Fruit fly (Drosophila melanogaster): ENCODE results near the gene Alg13.
A peak's percentile ranks its signal among the peaks of the same experiment; 100 is the strongest.

The Alg13 gene

DNA sequence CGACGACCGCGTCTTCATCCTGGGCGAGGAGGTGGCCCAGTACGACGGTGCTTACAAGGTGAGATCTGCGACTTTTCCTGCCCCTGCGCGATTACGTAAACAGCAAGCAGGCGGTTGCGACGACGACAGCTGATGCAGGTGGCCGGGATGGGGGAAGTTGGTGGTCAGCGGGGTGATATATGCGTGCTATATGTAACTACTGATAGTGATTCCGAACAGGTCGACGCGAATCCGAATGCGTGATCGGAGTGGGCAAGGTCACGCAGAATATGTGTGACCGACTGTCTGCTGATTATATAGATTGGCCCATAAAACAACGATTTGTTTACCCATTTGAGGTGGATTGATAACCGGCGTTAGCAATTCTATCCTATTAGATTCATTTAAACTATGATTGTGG, 25.0 kb downstream of the Alg13 start:
- no peak for TF ChIP-seq CG8159 (tag; optimal IDR thresholded peaks at IDR 0.05)

DNA sequence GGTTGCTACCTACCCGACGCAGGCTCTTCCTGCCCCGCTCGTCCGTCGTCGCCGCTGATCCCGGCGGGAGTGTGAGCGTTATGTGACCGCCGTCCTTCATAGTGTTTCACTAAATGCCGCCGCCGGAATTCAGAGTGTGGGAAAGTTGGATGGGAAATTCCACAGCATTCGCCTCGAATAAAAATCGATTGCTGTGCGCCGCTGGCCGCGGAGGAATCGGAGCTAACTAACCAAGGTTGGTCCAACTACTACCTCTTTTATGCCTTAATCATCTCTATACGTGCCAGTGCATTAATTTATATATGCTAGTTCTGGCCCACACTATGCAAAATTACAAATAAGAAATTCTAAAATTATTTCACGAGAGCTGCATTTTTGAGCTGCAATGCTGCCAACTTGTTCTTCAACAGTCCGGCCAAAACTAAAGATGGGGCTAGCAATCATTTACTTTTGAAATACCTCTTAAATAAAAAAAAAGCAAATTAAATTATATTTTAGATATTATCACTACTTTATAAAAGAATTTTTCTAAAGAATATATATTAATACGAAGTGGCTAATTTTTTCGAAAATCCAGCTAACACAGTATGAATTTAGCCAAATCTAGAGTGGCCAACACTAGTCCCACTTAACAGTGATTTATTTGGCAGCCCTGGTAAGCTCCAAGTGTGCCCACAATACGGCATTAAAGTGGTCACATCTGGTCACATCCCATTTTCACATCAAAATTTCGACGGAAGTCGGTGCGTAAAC, 25.8 kb downstream of the Alg13 start, which contains the start of the genes alpha-Man-Ib and Pdhb:
TSS of gene alpha-Man-Ib (minus strand) at position 425 of the 753 bp plus-strand sequence.
TSS of gene Pdhb (plus strand) at position 674 of the 753 bp plus-strand sequence.
- no peak for TF ChIP-seq CG9948 (tag; optimal IDR thresholded peaks at IDR 0.05)
- peak; percentile 29; the same call in 1 of the 2 replicates for TF ChIP-seq Ets98B (GFP tag; IDR thresholded peaks at IDR 0.05)
- no peak for TF ChIP-seq CG14655 (GFP tag; optimal IDR thresholded peaks at IDR 0.05)
- TF ChIP-seq CG34367 (tag; optimal IDR thresholded peaks at IDR 0.05): no peak
- peak; percentile 55 for TF ChIP-seq Snoo (tag; optimal IDR thresholded peaks at IDR 0.05)
- peak; percentile 55 for TF ChIP-seq CG17806 (tag; optimal IDR thresholded peaks at IDR 0.05)
- no peak for TF ChIP-seq CG13204 (GFP tag; optimal IDR thresholded peaks at IDR 0.05)
- TF ChIP-seq CG12605 (GFP tag; IDR thresholded peaks at IDR 0.05): peak; percentile 13; the same call in 1 of the 2 replicates
- TF ChIP-seq CG10348 (GFP tag; IDR thresholded peaks at IDR 0.05): peak; percentile 47; the same call in 1 of the 2 replicates
- peak; percentile 61 for TF ChIP-seq rn (GFP tag; IDR thresholded peaks at IDR 0.05)
- TF ChIP-seq CG15710 (tag; optimal IDR thresholded peaks at IDR 0.05): peak; percentile 69
- TF ChIP-seq CG4496 (GFP tag; IDR thresholded peaks at IDR 0.05): 0 out of 3 replicates have a peak, but pooled peaks have one; percentile 62

DNA sequence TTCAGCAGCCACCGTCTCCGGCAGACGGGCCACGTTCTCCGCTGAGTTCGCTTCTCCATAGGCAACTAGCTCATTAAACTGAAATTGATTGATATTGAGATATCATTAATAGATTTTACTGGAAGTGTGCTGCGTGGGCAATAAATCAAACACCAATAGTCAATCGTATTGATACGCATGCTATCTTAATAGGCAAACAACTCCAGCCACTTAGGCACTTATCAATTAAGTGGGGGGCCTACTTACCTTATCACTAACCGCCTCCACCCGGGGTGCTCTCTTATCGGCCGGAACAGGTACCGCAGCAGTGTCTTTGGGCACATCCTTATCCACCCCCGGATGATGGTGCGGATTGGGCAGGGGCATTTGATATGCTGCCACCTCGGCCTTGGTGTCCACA, 26.6 kb downstream of the Alg13 start:
- TF ChIP-seq CG34367 (tag; optimal IDR thresholded peaks at IDR 0.05): no peak

DNA sequence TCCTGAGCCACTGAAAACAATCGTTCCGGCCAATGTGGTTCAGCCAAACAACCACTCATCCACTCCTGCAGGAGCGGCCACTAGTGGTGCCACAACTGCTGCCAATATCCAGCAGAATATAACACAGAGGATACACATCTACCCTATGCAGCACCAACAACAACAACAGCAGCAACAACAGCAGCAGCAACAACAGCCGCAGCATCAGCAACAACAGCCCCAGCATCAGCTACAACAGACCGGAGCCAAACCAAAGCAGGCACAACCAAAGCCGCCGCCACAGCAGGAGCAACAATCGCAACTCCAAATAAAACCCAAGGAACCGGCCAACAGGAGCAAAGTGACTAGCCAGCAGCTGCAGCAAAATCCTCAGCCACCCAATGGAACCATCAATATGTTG, 35.1 kb downstream of the Alg13 start:
- TF ChIP-seq CG34367 (tag; optimal IDR thresholded peaks at IDR 0.05) (no peak), CG8301 (tag; optimal IDR thresholded peaks at IDR 0.05) (no peak), D1 (tag; optimal IDR thresholded peaks at IDR 0.05) (no peak), Pif1A (GFP tag; optimal IDR thresholded peaks at IDR 0.05) (no peak), EcR (GFP tag; optimal IDR thresholded peaks at IDR 0.05) (no peak), fd96Ca (GFP tag; IDR thresholded peaks at IDR 0.05) (no peak), CG32121 (GFP tag; IDR thresholded peaks at IDR 0.05) (no peak), CG15710 (tag; optimal IDR thresholded peaks at IDR 0.05) (no peak), rn (GFP tag; IDR thresholded peaks at IDR 0.05) (no peak), Ets98B (GFP tag; IDR thresholded peaks at IDR 0.05) (no peak), CG13204 (GFP tag; optimal IDR thresholded peaks at IDR 0.05) (no peak), gl (tag; optimal IDR thresholded peaks at IDR 0.05) (no peak), CG10348 (GFP tag; IDR thresholded peaks at IDR 0.05) (no peak), CG12605 (GFP tag; IDR thresholded peaks at IDR 0.05) (no peak), Snoo (tag; optimal IDR thresholded peaks at IDR 0.05) (no peak), CG14655 (GFP tag; optimal IDR thresholded peaks at IDR 0.05) (no peak), CG8159 (tag; optimal IDR thresholded peaks at IDR 0.05) (no peak), CG4496 (GFP tag; IDR thresholded peaks at IDR 0.05) (no peak)

DNA sequence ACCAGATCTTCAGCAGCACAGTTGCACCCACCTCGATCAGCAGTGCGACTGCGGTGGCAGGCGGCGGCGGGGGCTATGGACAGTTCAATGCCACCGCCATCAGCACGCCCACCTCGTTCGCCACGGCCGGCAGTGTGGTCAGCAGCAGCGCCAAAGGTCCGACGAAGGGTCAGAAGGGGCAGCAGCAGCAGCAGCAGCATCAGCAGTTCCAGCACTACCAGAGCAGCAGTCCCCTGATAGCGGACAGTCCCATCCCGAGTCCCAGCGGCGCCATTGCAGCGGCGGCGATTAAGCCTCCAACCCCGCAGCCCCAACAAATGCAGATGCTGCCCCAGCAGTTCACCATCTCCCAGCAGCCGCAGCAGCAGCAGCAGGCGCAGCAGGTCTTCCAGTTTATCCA, 40.4 kb downstream of the Alg13 start:
- no peak for TF ChIP-seq gl (tag; optimal IDR thresholded peaks at IDR 0.05)
- TF ChIP-seq fd96Ca (GFP tag; IDR thresholded peaks at IDR 0.05): no peak
- no peak for TF ChIP-seq Pif1A (GFP tag; optimal IDR thresholded peaks at IDR 0.05)
- no peak for TF ChIP-seq CG9948 (tag; optimal IDR thresholded peaks at IDR 0.05)
- no peak for TF ChIP-seq CG4496 (GFP tag; IDR thresholded peaks at IDR 0.05)
- TF ChIP-seq EcR (GFP tag; optimal IDR thresholded peaks at IDR 0.05): no peak

DNA sequence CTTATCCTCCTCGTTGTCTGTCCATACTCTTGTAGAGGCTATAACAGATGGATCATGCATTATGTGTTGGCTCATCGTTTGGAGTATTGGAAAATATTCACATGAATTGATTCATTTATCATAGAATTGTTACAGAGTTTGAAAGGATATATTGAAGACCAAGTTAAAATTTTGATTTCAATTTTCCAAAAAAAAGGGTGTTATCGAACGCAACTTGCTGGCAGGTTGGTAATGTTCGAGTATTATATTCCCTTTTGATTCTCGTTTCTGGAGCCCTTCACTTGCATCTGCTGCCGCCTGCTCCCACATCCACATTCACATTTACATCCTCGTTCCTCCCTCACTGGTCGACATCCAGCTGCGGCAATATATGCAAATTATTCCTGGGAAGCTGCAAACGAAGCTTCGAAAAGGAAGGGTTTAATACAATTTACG, 42.3 kb downstream of the Alg13 start:
- TF ChIP-seq Ets98B (GFP tag; IDR thresholded peaks at IDR 0.05) (peak; percentile 48), EcR (GFP tag; optimal IDR thresholded peaks at IDR 0.05) (no peak), CG17806 (tag; optimal IDR thresholded peaks at IDR 0.05) (peak; percentile 83), CG10348 (GFP tag; IDR thresholded peaks at IDR 0.05) (no peak), Pif1A (GFP tag; optimal IDR thresholded peaks at IDR 0.05) (no peak), CG13204 (GFP tag; optimal IDR thresholded peaks at IDR 0.05) (no peak), CG9948 (tag; optimal IDR thresholded peaks at IDR 0.05) (peak; percentile 78), gl (tag; optimal IDR thresholded peaks at IDR 0.05) (peak; percentile 71), CG8159 (tag; optimal IDR thresholded peaks at IDR 0.05) (peak; percentile 87), CG15710 (tag; optimal IDR thresholded peaks at IDR 0.05) (peak; percentile 90), Pif1B (GFP tag; optimal IDR thresholded peaks at IDR 0.05) (no peak), D1 (tag; optimal IDR thresholded peaks at IDR 0.05) (no peak), CG4496 (GFP tag; IDR thresholded peaks at IDR 0.05) (peak; percentile 75), fd96Ca (GFP tag; IDR thresholded peaks at IDR 0.05) (0 out of 3 replicates have a peak, but pooled peaks have one; percentile 39), CG34367 (tag; optimal IDR thresholded peaks at IDR 0.05) (peak; percentile 86), CG12605 (GFP tag; IDR thresholded peaks at IDR 0.05) (peak; percentile 34; the same call in 1 of the 2 replicates), CG14655 (GFP tag; optimal IDR thresholded peaks at IDR 0.05) (no peak), CG8301 (tag; optimal IDR thresholded peaks at IDR 0.05) (no peak), CG32121 (GFP tag; IDR thresholded peaks at IDR 0.05) (no peak), Snoo (tag; optimal IDR thresholded peaks at IDR 0.05) (no peak), rn (GFP tag; IDR thresholded peaks at IDR 0.05) (0 out of 2 replicates have a peak, but pooled peaks have one; percentile 23)

Measured in whole organism, pupa.